Fruit fly (Drosophila melanogaster): ENCODE results near the gene CG31674.

Gene CG31674

dm6 chr2L:20807617-20808509 lies 23.2 kb upstream of the CG31674 start (continued):
- TF ChIP-seq pan (optimal IDR thresholded peaks at IDR 0.05) (no peak), pan (GFP tag; optimal IDR thresholded peaks at IDR 0.05 in 1 of 2, IDR thresholded peaks at IDR 0.05 in 1 of 2) (peak in 1 of 2 experiments; percentile 80), crol (GFP tag; IDR thresholded peaks at IDR 0.05) (peak; percentile 80), CG18599 (GFP tag; optimal IDR thresholded peaks at IDR 0.05) (peak; percentile 82), odd (GFP tag; optimal IDR thresholded peaks at IDR 0.05) (peak; percentile 41), Ssrp (tag; optimal IDR thresholded peaks at IDR 0.05) (peak; percentile 0), D19B (GFP tag; optimal IDR thresholded peaks at IDR 0.05) (peak; percentile 42), dysf (GFP tag; IDR thresholded peaks at IDR 0.05) (peak; percentile 74), wdn (GFP tag; IDR thresholded peaks at IDR 0.05) (peak; percentile 31; the same call in 1 of the 2 replicates), exex (tag; optimal IDR thresholded peaks at IDR 0.05) (peak; percentile 16), phol (tag; optimal IDR thresholded peaks at IDR 0.05) (peak; percentile 44), gsb (GFP tag; IDR thresholded peaks at IDR 0.05) (peak; percentile 22; the same call in 1 of the 2 replicates), CG34376 (GFP tag; optimal IDR thresholded peaks at IDR 0.05) (peak; percentile 14), cas (GFP tag; IDR thresholded peaks at IDR 0.05) (no peak), run (tag; optimal IDR thresholded peaks at IDR 0.05) (no peak), lola (GFP tag; optimal IDR thresholded peaks at IDR 0.05) (peak in 1 of 3 experiments; percentile 4), CG11695 (GFP tag; IDR thresholded peaks at IDR 0.05) (peak; percentile 70), cwo (GFP tag; optimal IDR thresholded peaks at IDR 0.05) (peak; percentile 52), CG18476 (GFP tag; optimal IDR thresholded peaks at IDR 0.05) (peak; percentile 6), CG12769 (tag; optimal IDR thresholded peaks at IDR 0.05) (no peak), CG17802 (tag; optimal IDR thresholded peaks at IDR 0.05) (no peak), Trl (optimal IDR thresholded peaks at IDR 0.05) (peak in 1 of 2 experiments; percentile 50), Trl (GFP tag; optimal IDR thresholded peaks at IDR 0.05) (peak; percentile 46), kah (GFP tag; optimal IDR thresholded peaks at IDR 0.05) (no peak), Sox102F (GFP tag; optimal IDR thresholded peaks at IDR 0.05) (peak; percentile 65), slbo (GFP tag; IDR thresholded peaks at IDR 0.05) (peak; percentile 63), abd-A (tag; optimal IDR thresholded peaks at IDR 0.05) (peak; percentile 90), CoRest (tag; optimal IDR thresholded peaks at IDR 0.05) (peak; percentile 55), CG12299 (tag; optimal IDR thresholded peaks at IDR 0.05) (peak; percentile 46), CG12155 (GFP tag; optimal IDR thresholded peaks at IDR 0.05) (peak; percentile 18), CG9817 (tag; optimal IDR thresholded peaks at IDR 0.05) (peak; percentile 47), CG10147 (GFP tag; optimal IDR thresholded peaks at IDR 0.05) (peak; percentile 27), NK7.1 (GFP tag; optimal IDR thresholded peaks at IDR 0.05) (peak; percentile 30), CG16815 (GFP tag; optimal IDR thresholded peaks at IDR 0.05) (no peak), CG11456 (GFP tag; IDR thresholded peaks at IDR 0.05) (no peak), crc (GFP tag; optimal IDR thresholded peaks at IDR 0.05) (peak; percentile 56), CG7839 (tag; optimal IDR thresholded peaks at IDR 0.05) (peak; percentile 63), CG17186 (GFP tag; optimal IDR thresholded peaks at IDR 0.05) (no peak), B-H2 (GFP tag; optimal IDR thresholded peaks at IDR 0.05) (peak; percentile 17), onecut (GFP tag; IDR thresholded peaks at IDR 0.05) (peak; percentile 95), CG2889 (GFP tag; IDR thresholded peaks at IDR 0.05) (no peak), salm (tag; optimal IDR thresholded peaks at IDR 0.05) (peak; percentile 13), Nf-YC (tag; optimal IDR thresholded peaks at IDR 0.05) (peak; percentile 50), CG12744 (GFP tag; optimal IDR thresholded peaks at IDR 0.05) (peak; percentile 33), CG13296 (GFP tag; optimal IDR thresholded peaks at IDR 0.05) (peak; percentile 51), Bteb2 (GFP tag; optimal IDR thresholded peaks at IDR 0.05) (peak; percentile 28), CG13424 (tag; optimal IDR thresholded peaks at IDR 0.05) (peak; percentile 55), usp (GFP tag; optimal IDR thresholded peaks at IDR 0.05) (no peak)

All from whole organism, embryonic.